Worm (Caenorhabditis elegans) whole organism, L2 larva: ENCODE results near the gene nrf-6.

ENCODE experiments used
- ama-1 ChIP-seq: fragments of 150-350 bp; optimal IDR thresholded peaks from 2 replicates; lab custom pipeline; 2018; ENCODE audit warnings: inconsistent platforms
- blmp-1 ChIP-seq: sonication (generic microtip); optimal IDR thresholded peaks from 2 replicates; lab custom pipeline; 2017; ENCODE audit warnings: missing genetic modification characterization, mild to moderate bottlenecking, missing compliant biosample characterization, antibody characterized with exemption, moderate library complexity; ENCODE audit not compliant: insufficient read depth
- elt-1 ChIP-seq: fragments of 150-350 bp; optimal IDR thresholded peaks from 2 replicates; lab custom pipeline; 2014; ENCODE audit warnings: missing biosample characterization, missing genetic modification characterization
- lin-39 ChIP-seq: fragments of 150-350 bp; optimal IDR thresholded peaks from 2 replicates; lab custom pipeline; 2014; ENCODE audit warnings: missing biosample characterization, missing genetic modification reagents, missing genetic modification characterization
- lsy-2 ChIP-seq, 2 experiments: fragments of 150-350 bp in 1 of 2; sonication (generic microtip) in 1 of 2; optimal IDR thresholded peaks; 2 replicates each; lab custom pipeline; 2014 to 2017; ENCODE audit warnings: missing biosample characterization in 2 of 2, missing genetic modification characterization in 2 of 2
- mab-5 ChIP-seq: fragments of 150-350 bp; optimal IDR thresholded peaks from 2 replicates; lab custom pipeline; 2014; ENCODE audit warnings: missing biosample characterization, missing genetic modification characterization
- nhr-11 ChIP-seq: fragments of 150-350 bp; optimal IDR thresholded peaks from 2 replicates; lab custom pipeline; 2014; ENCODE audit warnings: missing biosample characterization, missing genetic modification characterization
- nhr-12 ChIP-seq: fragments of 150-350 bp; optimal IDR thresholded peaks from 2 replicates; lab custom pipeline; 2014; ENCODE audit warnings: missing biosample characterization, missing genetic modification characterization
- nhr-129 ChIP-seq: fragments of 150-350 bp; optimal IDR thresholded peaks from 2 replicates; lab custom pipeline; 2014; ENCODE audit warnings: missing biosample characterization, missing genetic modification characterization
- nhr-21 ChIP-seq: fragments of 150-350 bp; optimal IDR thresholded peaks from 2 replicates; lab custom pipeline; 2014; ENCODE audit warnings: missing biosample characterization, missing genetic modification characterization
- nhr-25 ChIP-seq: fragments of 150-350 bp; sonication (generic microtip); optimal IDR thresholded peaks from 3 replicates; lab custom pipeline; 2014; ENCODE audit warnings: missing biosample characterization, missing genetic modification characterization
- snpc-4 ChIP-seq: fragments of 150-350 bp; optimal IDR thresholded peaks from 2 replicates; lab custom pipeline; 2014; ENCODE audit warnings: missing biosample characterization, missing genetic modification characterization
- unc-39 ChIP-seq: fragments of 150-350 bp; optimal IDR thresholded peaks from 2 replicates; lab custom pipeline; 2014; ENCODE audit warnings: missing biosample characterization, missing genetic modification characterization

ce11 chrII:8004157-8004556 is 28.4 kb downstream of the nrf-6 start, which contains the start of gene pgp-11:
- TF ChIP-seq mab-5 (no peak), blmp-1 (tag; lab: Kevin White, UChicago) (no peak), ama-1 (lab: Kevin White, UChicago) (no peak), nhr-21 (tag; lab: Kevin White, UChicago) (no peak), lin-39 (no peak), nhr-25 (no peak), snpc-4 (no peak), lsy-2 (tag; optimal IDR thresholded peaks at IDR 0.05; lab: Kevin White, UChicago) (no peak), elt-1 (tag; lab: Kevin White, UChicago) (no peak), nhr-129 (no peak), nhr-11 (tag; lab: Kevin White, UChicago) (no peak), unc-39 (tag; lab: Kevin White, UChicago) (no peak), nhr-12 (tag; lab: Kevin White, UChicago) (no peak)
